Worm (Caenorhabditis elegans) whole organism, L4/young adult: Measurements from ENCODE around the gene dars-2.

ENCODE experiments used
- W03F9.2 ChIP-seq: fragments of 150-350 bp; optimal IDR thresholded peaks from 2 replicates; lab custom pipeline; 2014; ENCODE audit warnings: missing biosample characterization, missing genetic modification characterization
- him-1 ChIP-seq: sonication (generic microtip); optimal IDR thresholded peaks from 2 replicates; lab custom pipeline; 2016; ENCODE audit warnings: missing genotype, missing genetic modification reagents, missing genetic modification characterization, missing compliant biosample characterization

- TF ChIP-seq him-1 (tag; lab: Kevin White, UChicago) (no peak), W03F9.2 (tag; lab: Kevin White, UChicago) (no peak)
These were observed 44.0 kb upstream of the dars-2 start for ce11 chrV:12004501-12004940.
